Worm (Caenorhabditis elegans): ENCODE data around the gene W02D7.6.

DNA sequence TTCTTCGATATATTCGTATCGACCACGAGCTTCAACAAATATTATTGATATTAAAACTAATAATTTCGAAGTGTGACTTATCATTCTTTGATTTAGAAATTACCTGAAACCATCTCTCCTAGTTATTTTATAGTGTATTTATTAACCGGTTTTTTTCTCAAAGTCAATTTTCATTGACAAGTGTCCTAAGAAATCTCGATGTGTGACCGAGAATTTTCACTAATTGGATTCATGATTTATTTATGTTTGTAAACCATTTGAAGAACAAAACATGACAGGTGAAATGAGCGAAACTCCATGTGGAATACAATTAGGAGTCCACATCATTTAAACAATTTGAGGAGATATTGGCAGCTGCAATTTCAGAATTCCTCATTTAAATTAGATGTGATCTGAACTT, 37.8 kb downstream of the W02D7.6 start, which contains the start of gene C16D9.8:
- no peak for TF ChIP-seq flt-1 (GFP tag; IDR thresholded peaks at IDR 0.05)
- TF ChIP-seq hmbx-1 (tag; optimal IDR thresholded peaks at IDR 0.05): no peak
- no peak for TF ChIP-seq sea-1 (GFP tag; conservative IDR thresholded peaks at IDR 0.05)
- TF ChIP-seq scrt-1 (GFP tag; IDR thresholded peaks at IDR 0.05): no peak
- no peak for TF ChIP-seq tbx-11 (GFP tag; IDR thresholded peaks at IDR 0.05)
- no peak for TF ChIP-seq ama-1 (optimal IDR thresholded peaks at IDR 0.05)
- no peak for TF ChIP-seq aly-1 (tag; optimal IDR thresholded peaks at IDR 0.05)
- no peak for TF ChIP-seq pes-1 (GFP tag; IDR thresholded peaks at IDR 0.05)
- no peak for TF ChIP-seq ceh-13 (GFP tag; optimal IDR thresholded peaks at IDR 0.05)
- no peak for TF ChIP-seq hnd-1 (tag; optimal IDR thresholded peaks at IDR 0.05)
